Worm (Caenorhabditis elegans) whole organism, L3 larva: Measurements from ENCODE around the gene Y40B10B.1.

Experiments
- aly-2 ChIP-seq: fragments of 150-350 bp; optimal IDR thresholded peaks from 2 replicates; lab custom pipeline; 2014; ENCODE audit warnings: missing biosample characterization, missing genetic modification characterization
- elt-1 ChIP-seq: fragments of 150-350 bp; optimal IDR thresholded peaks from 2 replicates; lab custom pipeline; 2014; ENCODE audit warnings: missing biosample characterization, missing genetic modification characterization
- nfya-1 ChIP-seq: sonication (generic microtip); optimal IDR thresholded peaks from 2 replicates; lab custom pipeline; 2017; ENCODE audit warnings: missing genetic modification characterization, mild to moderate bottlenecking, missing compliant biosample characterization, antibody characterized with exemption, moderate library complexity; ENCODE audit not compliant: insufficient read depth
- nhr-77 ChIP-seq: fragments of 150-350 bp; optimal IDR thresholded peaks from 2 replicates; lab custom pipeline; 2014; ENCODE audit warnings: missing biosample characterization, missing genetic modification characterization
- pqm-1 ChIP-seq: fragments of 150-350 bp; optimal IDR thresholded peaks from 2 replicates; lab custom pipeline; 2017; ENCODE audit warnings: missing biosample characterization, missing genetic modification characterization, inconsistent platforms
- skn-1 ChIP-seq: fragments of 150-350 bp; optimal IDR thresholded peaks from 2 replicates; lab custom pipeline; 2014; ENCODE audit warnings: missing biosample characterization, missing genetic modification characterization
- snpc-4 ChIP-seq: fragments of 150-350 bp; optimal IDR thresholded peaks from 2 replicates; lab custom pipeline; 2014; ENCODE audit warnings: missing biosample characterization, missing genetic modification characterization
- zag-1 ChIP-seq: fragments of 150-350 bp; optimal IDR thresholded peaks from 2 replicates; lab custom pipeline; 2014; ENCODE audit warnings: missing biosample characterization, missing genetic modification characterization
- ztf-11 ChIP-seq: fragments of 150-350 bp; optimal IDR thresholded peaks from 2 replicates; lab custom pipeline; 2014; ENCODE audit warnings: missing biosample characterization, missing genetic modification characterization

DNA sequence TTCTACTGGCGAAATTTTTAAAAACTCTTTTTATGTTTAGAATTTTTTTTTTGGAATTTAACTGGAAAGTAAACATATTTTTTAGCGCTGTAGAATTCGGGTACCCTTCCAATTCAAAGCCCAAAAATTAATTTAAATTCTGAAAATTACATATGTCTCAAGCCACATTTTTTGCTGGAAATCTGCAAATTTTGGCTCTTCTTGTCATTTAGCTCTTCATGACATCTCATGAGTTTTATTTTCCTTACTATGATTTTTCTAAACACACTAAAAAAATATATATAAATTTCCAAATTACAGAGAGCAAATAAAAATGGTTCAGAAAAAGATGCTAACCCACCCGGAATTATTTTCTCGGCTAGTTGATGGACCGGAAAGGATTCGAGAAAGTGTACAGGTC, 7.9 kb upstream of the Y40B10B.1 start, which contains the start of gene acs-3:
- TF ChIP-seq skn-1 (tag; lab: Kevin White, UChicago) (no peak), pqm-1 (tag; lab: Kevin White, UChicago) (no peak), nhr-77 (no peak), ztf-11 (tag; lab: Kevin White, UChicago) (no peak), snpc-4 (tag; lab: Kevin White, UChicago) (no peak), elt-1 (tag; lab: Kevin White, UChicago) (no peak), aly-2 (no peak), zag-1 (tag; lab: Kevin White, UChicago) (no peak), nfya-1 (no peak)
